Worm (Caenorhabditis elegans) whole organism, L4 larva: Measurements from ENCODE around the gene pxmp-4.

Experiments
- F37D6.2 ChIP-seq: sonication (generic microtip); optimal IDR thresholded peaks from 2 replicates; lab custom pipeline; 2016; ENCODE audit warnings: mild to moderate bottlenecking, missing genetic modification characterization, missing compliant biosample characterization
- ama-1 ChIP-seq: fragments of 150-350 bp; optimal IDR thresholded peaks from 2 replicates; lab custom pipeline; 2014; ENCODE audit warnings: inconsistent platforms, mixed read lengths
- egl-27 ChIP-seq: sonication (generic microtip); optimal IDR thresholded peaks from 3 replicates; lab custom pipeline; 2017; ENCODE audit warnings: missing biosample characterization, missing genetic modification reagents, missing genetic modification characterization
- hif-1 ChIP-seq, 2 experiments: sonication (generic microtip); optimal IDR thresholded peaks; 2 replicates each; lab custom pipeline; 2016 to 2017; ENCODE audit warnings: missing compliant biosample characterization in 2 of 2, missing genetic modification characterization in 2 of 2, missing genetic modification reagents in 2 of 2, missing genotype in 2 of 2, mild to moderate bottlenecking in 1 of 2
- hlh-30 ChIP-seq: sonication (generic microtip); optimal IDR thresholded peaks from 2 replicates; lab custom pipeline; 2017; ENCODE audit warnings: antibody characterized with exemption, mild to moderate bottlenecking, missing genetic modification characterization, missing compliant biosample characterization; ENCODE audit not compliant: insufficient read depth
- jun-1 ChIP-seq: fragments of 150-350 bp; optimal IDR thresholded peaks from 2 replicates; lab custom pipeline; 2014; ENCODE audit warnings: missing biosample characterization, missing genetic modification reagents, missing genetic modification characterization
- lin-29 ChIP-seq: fragments of 200-800 bp; sonication (Bioruptor generic); IDR thresholded peaks from 2 replicates; pipeline ENCODE4 v1.3.6; 2022; ENCODE audit warnings: missing genetic modification reagents, missing genetic modification characterization, missing compliant biosample characterization
- nhr-237 ChIP-seq: sonication (generic microtip); optimal IDR thresholded peaks from 2 replicates; lab custom pipeline; 2017; ENCODE audit warnings: missing biosample characterization, missing genetic modification characterization
- nhr-48 ChIP-seq: sonication (generic microtip); optimal IDR thresholded peaks from 2 replicates; lab custom pipeline; 2016; ENCODE audit warnings: mild to moderate bottlenecking, missing genetic modification characterization, missing compliant biosample characterization
- set-16 ChIP-seq: fragments of 200-800 bp; sonication (Bioruptor generic); IDR thresholded peaks from 2 replicates; pipeline ENCODE4 v1.3.6; 2022; ENCODE audit warnings: missing genetic modification reagents, missing genetic modification characterization, missing compliant biosample characterization
- snpc-4 ChIP-seq: fragments of 150-350 bp; optimal IDR thresholded peaks from 2 replicates; lab custom pipeline; 2014; ENCODE audit warnings: missing biosample characterization, missing genetic modification characterization
- ztf-11 ChIP-seq: fragments of 150-350 bp; optimal IDR thresholded peaks from 2 replicates; lab custom pipeline; 2014; ENCODE audit warnings: missing biosample characterization, missing genetic modification characterization

ce11 chrIV:298204-298603 lies 38.8 kb downstream of the pxmp-4 start, which contains the start of gene pnp-1:
- TF ChIP-seq hif-1 (tag; optimal IDR thresholded peaks at IDR 0.05; lab: Kevin White, UChicago) (no peak), snpc-4 (tag; lab: Kevin White, UChicago) (no peak), lin-29 (GFP tag; lab: Robert Waterston, UW) (no peak), set-16 (GFP tag; lab: Robert Waterston, UW) (no peak), nhr-237 (tag; lab: Kevin White, UChicago) (no peak), hlh-30 (tag; lab: Kevin White, UChicago) (no peak), F37D6.2 (tag; lab: Kevin White, UChicago) (no peak), egl-27 (tag; lab: Kevin White, UChicago) (no peak), jun-1 (tag; lab: Kevin White, UChicago) (no peak), nhr-48 (no peak), ztf-11 (tag; lab: Kevin White, UChicago) (no peak), ama-1 (lab: Kevin White, UChicago) (no peak)
